Worm (Caenorhabditis elegans) whole organism, L4/young adult: ENCODE results near the gene B0198.3.

Experiments
- W03F9.2 ChIP-seq: fragments of 150-350 bp; optimal IDR thresholded peaks from 2 replicates; lab custom pipeline; 2014; ENCODE audit warnings: missing biosample characterization, missing genetic modification characterization
- dao-5 ChIP-seq: sonication (generic microtip); optimal IDR thresholded peaks from 2 replicates; lab custom pipeline; 2016; ENCODE audit warnings: missing genotype, missing genetic modification characterization, moderate library complexity, missing compliant biosample characterization
- him-1 ChIP-seq: sonication (generic microtip); optimal IDR thresholded peaks from 2 replicates; lab custom pipeline; 2016; ENCODE audit warnings: missing genotype, missing genetic modification reagents, missing genetic modification characterization, missing compliant biosample characterization

- TF ChIP-seq him-1, result no peak
- no peak for TF ChIP-seq W03F9.2 (tag; lab: Kevin White, UChicago)
- no peak for TF ChIP-seq dao-5
Measured at ce11 chrX:12004925-12005324, 51.9 kb downstream of the B0198.3 start.
